Fruit fly (Drosophila melanogaster) whole organism, embryonic: ENCODE data around the gene hbt.
A peak's percentile ranks its signal among the peaks of the same experiment; 100 is the strongest.

Experiments used
- CG10431 ChIP-seq: fragments of 200-800 bp; sonication (Bioruptor generic); optimal IDR thresholded peaks from 3 replicates; lab custom pipeline; 2018; ENCODE audit warnings: missing biosample characterization, mild to moderate bottlenecking, missing genetic modification characterization
- CG11504 ChIP-seq: fragments of 200-800 bp; sonication (Bioruptor generic); optimal IDR thresholded peaks from 3 replicates; lab custom pipeline; 2019; ENCODE audit warnings: missing biosample characterization, mild to moderate bottlenecking, missing genetic modification characterization, moderate library complexity
- CG12299 ChIP-seq: fragments of 200-800 bp; sonication (Bioruptor generic); optimal IDR thresholded peaks from 2 replicates; lab custom pipeline; 2018; ENCODE audit warnings: missing biosample characterization, mild to moderate bottlenecking, missing genetic modification characterization
- CG12659 ChIP-seq: fragments of 200-800 bp; sonication (Bioruptor generic); optimal IDR thresholded peaks from 3 replicates; lab custom pipeline; 2017; ENCODE audit warnings: mild to moderate bottlenecking, missing biosample characterization, missing genetic modification reagents, missing genetic modification characterization
- CG13775 ChIP-seq: fragments of 200-800 bp; sonication (Bioruptor generic); optimal IDR thresholded peaks from 3 replicates; lab custom pipeline; 2017; ENCODE audit warnings: missing biosample characterization, mild to moderate bottlenecking, missing genetic modification characterization
- CG1602 ChIP-seq: fragments of 200-800 bp; sonication (Bioruptor generic); optimal IDR thresholded peaks from 3 replicates; lab custom pipeline; 2016; ENCODE audit warnings: missing biosample characterization, missing genetic modification characterization
- CG17385 ChIP-seq: fragments of 200-800 bp; sonication (Bioruptor generic); optimal IDR thresholded peaks from 3 replicates; lab custom pipeline; 2018; ENCODE audit warnings: missing biosample characterization, mild to moderate bottlenecking, missing genetic modification characterization
- CG18764 ChIP-seq: fragments of 200-800 bp; sonication (Bioruptor generic); optimal IDR thresholded peaks from 3 replicates; lab custom pipeline; 2016; ENCODE audit warnings: missing biosample characterization, missing genetic modification characterization
- CG2678 ChIP-seq: fragments of 200-800 bp; sonication (Bioruptor generic); optimal IDR thresholded peaks from 3 replicates; lab custom pipeline; 2019; ENCODE audit warnings: missing biosample characterization, mild to moderate bottlenecking, missing genetic modification characterization, moderate library complexity
- CG31441 ChIP-seq: fragments of 200-800 bp; sonication (Bioruptor generic); IDR thresholded peaks from 2 replicates; pipeline ENCODE4 v1.3.6; 2022; ENCODE audit warnings: missing biosample characterization, missing genetic modification characterization
- CG4820 ChIP-seq: fragments of 200-800 bp; sonication (Bioruptor generic); optimal IDR thresholded peaks from 3 replicates; lab custom pipeline; 2016; ENCODE audit warnings: missing biosample characterization, missing genetic modification characterization
- CG5180 ChIP-seq: fragments of 200-800 bp; sonication (Bioruptor generic); optimal IDR thresholded peaks from 3 replicates; lab custom pipeline; 2017; ENCODE audit warnings: missing biosample characterization, missing genetic modification characterization, mild to moderate bottlenecking, moderate library complexity, missing genetic modification reagents
- CG6683 ChIP-seq: fragments of 200-800 bp; sonication (Bioruptor generic); optimal IDR thresholded peaks from 2 replicates; lab custom pipeline; 2017; ENCODE audit warnings: missing biosample characterization, mild to moderate bottlenecking, missing genetic modification characterization, missing genetic modification reagents
- CG6854 ChIP-seq: fragments of 200-800 bp; sonication (Bioruptor generic); optimal IDR thresholded peaks from 3 replicates; lab custom pipeline; 2017; ENCODE audit warnings: missing biosample characterization, mild to moderate bottlenecking, missing genetic modification characterization
- CG7987 ChIP-seq: fragments of 200-800 bp; sonication (Bioruptor generic); optimal IDR thresholded peaks from 2 replicates; lab custom pipeline; 2018; ENCODE audit warnings: missing biosample characterization, mild to moderate bottlenecking, missing genetic modification characterization, moderate library complexity
- CG8089 ChIP-seq: fragments of 200-800 bp; sonication (Bioruptor generic); optimal IDR thresholded peaks from 3 replicates; lab custom pipeline; 2016; ENCODE audit warnings: missing biosample characterization, missing genetic modification characterization
- CG8944 ChIP-seq: fragments of 200-800 bp; sonication (Bioruptor generic); optimal IDR thresholded peaks from 3 replicates; lab custom pipeline; 2016; ENCODE audit warnings: missing biosample characterization, missing genetic modification characterization
- CG9437 ChIP-seq: fragments of 200-800 bp; sonication (Bioruptor generic); optimal IDR thresholded peaks from 2 replicates; lab custom pipeline; 2018; ENCODE audit warnings: missing biosample characterization, mild to moderate bottlenecking, missing genetic modification characterization
- CG9609 ChIP-seq: fragments of 200-800 bp; sonication (Bioruptor generic); optimal IDR thresholded peaks from 3 replicates; lab custom pipeline; 2016; ENCODE audit warnings: missing biosample characterization, missing genetic modification characterization
- Deaf1 ChIP-seq: fragments of 200-800 bp; optimal IDR thresholded peaks from 3 replicates; lab custom pipeline; 2019; ENCODE audit warnings: missing biosample characterization, mild to moderate bottlenecking, missing genetic modification characterization, moderate library complexity
- Dll ChIP-seq: fragments of 200-800 bp; sonication (Bioruptor generic); IDR thresholded peaks from 4 replicates; pipeline ENCODE4 v1.3.6; 2022; ENCODE audit warnings: missing biosample characterization, missing genetic modification characterization; ENCODE audit not compliant: partially characterized antibody
- Doc2 ChIP-seq: fragments of 200-800 bp; sonication (Bioruptor generic); IDR thresholded peaks from 2 replicates; pipeline ENCODE4 v1.3.6; 2022; ENCODE audit warnings: missing biosample characterization, missing genetic modification characterization
- Lhr ChIP-seq: fragments of 200-800 bp; sonication (Bioruptor generic); optimal IDR thresholded peaks from 3 replicates; lab custom pipeline; 2017; ENCODE audit warnings: mild to moderate bottlenecking, missing biosample characterization, missing genetic modification reagents, missing genetic modification characterization
- Mes4 ChIP-seq: fragments of 200-800 bp; sonication (Bioruptor generic); optimal IDR thresholded peaks from 2 replicates; lab custom pipeline; 2016; ENCODE audit warnings: missing biosample characterization, missing genetic modification characterization
- Myb ChIP-seq: fragments of 200-800 bp; sonication (Bioruptor generic); optimal IDR thresholded peaks from 2 replicates; lab custom pipeline; 2016; ENCODE audit warnings: missing biosample characterization, missing genetic modification characterization
- NC2β ChIP-seq: fragments of 200-800 bp; sonication (Bioruptor generic); optimal IDR thresholded peaks from 2 replicates; lab custom pipeline; 2016; ENCODE audit warnings: missing biosample characterization, missing genetic modification characterization
- Oli ChIP-seq: fragments of 200-800 bp; sonication (Bioruptor generic); optimal IDR thresholded peaks from 2 replicates; lab custom pipeline; 2018; ENCODE audit warnings: missing biosample characterization, mild to moderate bottlenecking, missing genetic modification characterization, moderate library complexity
- Sox100B ChIP-seq: fragments of 200-800 bp; sonication (Bioruptor generic); optimal IDR thresholded peaks from 3 replicates; lab custom pipeline; 2018; ENCODE audit warnings: missing biosample characterization, mild to moderate bottlenecking, missing genetic modification characterization
- Sry-δ ChIP-seq: fragments of 200-800 bp; sonication (Bioruptor generic); optimal IDR thresholded peaks from 2 replicates; lab custom pipeline; 2016; ENCODE audit warnings: missing biosample characterization, missing genetic modification characterization
- Ssrp ChIP-seq: fragments of 200-800 bp; sonication (Bioruptor generic); optimal IDR thresholded peaks from 2 replicates; lab custom pipeline; 2018; ENCODE audit warnings: missing biosample characterization, mild to moderate bottlenecking, missing genetic modification characterization, moderate library complexity
- Trl ChIP-seq, 3 experiments: fragments of >200 bp in 2 of 3; fragments of 200-800 bp in 1 of 3; sonication (Bioruptor generic) in 1 of 3; optimal IDR thresholded peaks; 2 replicates in 1 of 3; 3 replicates in 2 of 3; lab custom pipeline; 2016 to 2017; ENCODE audit warnings: missing biosample characterization in 1 of 3, missing genetic modification characterization in 1 of 3
- Vsx1 ChIP-seq: fragments of 200-800 bp; sonication (Bioruptor generic); optimal IDR thresholded peaks from 2 replicates; lab custom pipeline; 2017; ENCODE audit warnings: missing biosample characterization, mild to moderate bottlenecking, missing genetic modification characterization, missing genetic modification reagents
- chinmo ChIP-seq: fragments of 200-800 bp; sonication (Bioruptor generic); IDR thresholded peaks from 4 replicates; pipeline ENCODE4 v1.3.6; 2022; ENCODE audit warnings: missing biosample characterization, missing genetic modification characterization; ENCODE audit not compliant: partially characterized antibody
- chn ChIP-seq: fragments of 200-800 bp; sonication (Bioruptor generic); optimal IDR thresholded peaks from 2 replicates; lab custom pipeline; 2016; ENCODE audit warnings: missing biosample characterization, missing genetic modification characterization
- emc ChIP-seq: fragments of 200-800 bp; sonication (Bioruptor generic); optimal IDR thresholded peaks from 2 replicates; lab custom pipeline; 2016; ENCODE audit warnings: missing biosample characterization, missing genetic modification characterization
- ems ChIP-seq: fragments of 200-800 bp; sonication (Bioruptor generic); optimal IDR thresholded peaks from 3 replicates; lab custom pipeline; 2016; ENCODE audit warnings: missing biosample characterization, missing genetic modification characterization
- fd64A ChIP-seq: fragments of 200-800 bp; sonication (Bioruptor generic); optimal IDR thresholded peaks from 3 replicates; lab custom pipeline; 2018; ENCODE audit warnings: missing biosample characterization, mild to moderate bottlenecking, missing genetic modification characterization
- ken ChIP-seq: fragments of 200-800 bp; sonication (Bioruptor generic); IDR thresholded peaks from 3 replicates; pipeline ENCODE4 v1.3.6; 2022; ENCODE audit warnings: missing biosample characterization, missing genetic modification characterization
- lbe ChIP-seq: fragments of 200-800 bp; sonication (Bioruptor generic); optimal IDR thresholded peaks from 2 replicates; lab custom pipeline; 2016; ENCODE audit warnings: missing biosample characterization, mild to moderate bottlenecking, missing genetic modification characterization
- luna ChIP-seq: fragments of 200-800 bp; sonication (Bioruptor generic); optimal IDR thresholded peaks from 2 replicates; lab custom pipeline; 2016; ENCODE audit warnings: missing biosample characterization, missing genetic modification characterization
- mld ChIP-seq: fragments of 200-800 bp; sonication (Bioruptor generic); IDR thresholded peaks from 3 replicates; pipeline ENCODE4 v1.3.6; 2022; ENCODE audit warnings: missing biosample characterization, missing genetic modification characterization; ENCODE audit not compliant: partially characterized antibody
- nom ChIP-seq: fragments of 200-800 bp; sonication (Bioruptor generic); optimal IDR thresholded peaks from 2 replicates; lab custom pipeline; 2017; ENCODE audit warnings: missing biosample characterization, missing genetic modification characterization, mild to moderate bottlenecking, moderate library complexity, missing genetic modification reagents
- pho ChIP-seq: fragments of 200-800 bp; sonication (Bioruptor generic); optimal IDR thresholded peaks from 2 replicates; lab custom pipeline; 2016; ENCODE audit warnings: missing biosample characterization, missing genetic modification characterization
- pita ChIP-seq: fragments of 200-800 bp; sonication (Bioruptor generic); optimal IDR thresholded peaks from 2 replicates; lab custom pipeline; 2017; ENCODE audit warnings: missing biosample characterization, mild to moderate bottlenecking, missing genetic modification characterization
- run ChIP-seq: fragments of 200-800 bp; sonication (Bioruptor generic); optimal IDR thresholded peaks from 3 replicates; lab custom pipeline; 2018; ENCODE audit warnings: missing biosample characterization, mild to moderate bottlenecking, missing genetic modification characterization
- tin ChIP-seq: fragments of 200-800 bp; sonication (Bioruptor generic); optimal IDR thresholded peaks from 3 replicates; lab custom pipeline; 2016; ENCODE audit warnings: missing biosample characterization, missing genetic modification characterization
- tup ChIP-seq: fragments of 200-800 bp; sonication (Bioruptor generic); optimal IDR thresholded peaks from 2 replicates; lab custom pipeline; 2016; ENCODE audit warnings: missing biosample characterization, mild to moderate bottlenecking, missing genetic modification characterization, moderate library complexity
- vfl ChIP-seq: fragments of 200-800 bp; sonication (Bioruptor generic); optimal IDR thresholded peaks from 2 replicates; lab custom pipeline; 2016; ENCODE audit warnings: missing biosample characterization, missing genetic modification characterization
- vnd ChIP-seq: fragments of 200-800 bp; sonication (Bioruptor generic); IDR thresholded peaks from 3 replicates; pipeline ENCODE4 v1.3.6; 2022; ENCODE audit warnings: missing biosample characterization, missing genetic modification characterization; ENCODE audit not compliant: partially characterized antibody
- yki ChIP-seq: fragments of >200 bp; optimal IDR thresholded peaks from 3 replicates; lab custom pipeline; 2018

hbt gene

DNA sequence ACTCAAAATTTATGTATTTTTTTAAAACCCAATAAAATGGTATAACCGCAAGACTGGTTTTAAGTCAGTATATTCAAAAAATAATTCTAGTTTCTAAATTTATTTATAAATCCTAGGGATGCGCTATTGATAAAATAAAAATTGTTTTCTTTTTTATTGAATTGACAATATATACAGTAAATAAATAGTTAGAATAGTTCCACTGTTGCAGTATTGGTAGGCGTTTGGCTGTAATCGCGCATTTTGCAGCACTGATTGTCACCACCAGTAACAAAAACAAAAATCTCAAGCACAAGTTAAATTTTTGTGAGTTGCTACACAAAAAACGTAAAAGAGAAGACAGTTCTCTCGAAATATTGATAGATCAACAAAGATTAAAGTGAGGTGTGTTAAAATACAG, 38.0 kb upstream of the hbt start, which contains the start of gene CG31855 (continued):
- peak; percentile 89 for TF ChIP-seq ken (GFP tag; lab: Robert Waterston, UW)
- peak; percentile 74 for TF ChIP-seq Sox100B
- peak; percentile 81 for TF ChIP-seq CG17385 (GFP tag; lab: Kevin White, UChicago)
- TF ChIP-seq CG8089 (GFP tag; lab: Kevin White, UChicago), result peak; percentile 43
- no peak for TF ChIP-seq fd64A (GFP tag; lab: Kevin White, UChicago)
- TF ChIP-seq tup (GFP tag; lab: Kevin White, UChicago), result peak; percentile 67
- TF ChIP-seq Dll (GFP tag; lab: Robert Waterston, UW), result no peak
- TF ChIP-seq CG13775 (GFP tag; lab: Kevin White, UChicago), result peak; percentile 59
- peak; percentile 74 for TF ChIP-seq pho (GFP tag; lab: Kevin White, UChicago)
- peak; percentile 12 for TF ChIP-seq Lhr (GFP tag; lab: Kevin White, UChicago)
- TF ChIP-seq Mes4 (GFP tag; lab: Kevin White, UChicago), result peak; percentile 49
- TF ChIP-seq emc, result peak; percentile 3
- TF ChIP-seq mld (GFP tag; lab: Robert Waterston, UW), result no peak
- peak; percentile 73 for TF ChIP-seq nom (GFP tag; lab: Kevin White, UChicago)
- peak; percentile 67 for TF ChIP-seq CG10431 (GFP tag; lab: Kevin White, UChicago)
- TF ChIP-seq CG4820 (GFP tag; lab: Kevin White, UChicago), result peak; percentile 59
- peak; percentile 68 for TF ChIP-seq CG8944
- TF ChIP-seq luna (GFP tag; lab: Kevin White, UChicago), result peak; percentile 16
- peak; percentile 40 for TF ChIP-seq CG6854 (GFP tag; lab: Kevin White, UChicago)
- no peak for TF ChIP-seq pita
- TF ChIP-seq chn (GFP tag; lab: Kevin White, UChicago), result peak; percentile 87
- peak; percentile 65 for TF ChIP-seq Myb (GFP tag; lab: Kevin White, UChicago)
- no peak for TF ChIP-seq yki (lab: Kevin White, UChicago)
- peak; percentile 35 for TF ChIP-seq Sry-δ (GFP tag; lab: Kevin White, UChicago)
- TF ChIP-seq NC2β (GFP tag; lab: Kevin White, UChicago), result peak; percentile 73
- TF ChIP-seq ems, result peak; percentile 86
- peak; percentile 81 for TF ChIP-seq lbe (GFP tag; lab: Kevin White, UChicago)
- peak; percentile 36 for TF ChIP-seq Vsx1 (GFP tag; lab: Kevin White, UChicago)
- peak; percentile 80 for TF ChIP-seq CG11504 (tag; lab: Kevin White, UChicago)
- 0 out of 3 replicates have a peak, but pooled peaks have one; percentile 35 for TF ChIP-seq vnd (GFP tag; lab: Robert Waterston, UW)
- TF ChIP-seq CG12299, result peak; percentile 78
- peak; percentile 88 for TF ChIP-seq tin
- peak; percentile 81 for TF ChIP-seq CG2678 (tag; lab: Kevin White, UChicago)
- TF ChIP-seq Deaf1, result peak; percentile 52
- peak; percentile 63 for TF ChIP-seq Oli (tag; lab: Kevin White, UChicago)
- peak; percentile 73 for TF ChIP-seq CG1602
- TF ChIP-seq CG9437 (GFP tag; lab: Kevin White, UChicago), result peak; percentile 68
- peak; percentile 52 for TF ChIP-seq CG6683 (GFP tag; lab: Kevin White, UChicago)
- peak; percentile 91 for TF ChIP-seq CG12659 (GFP tag; lab: Kevin White, UChicago)
- no peak for TF ChIP-seq chinmo (GFP tag; lab: Robert Waterston, UW)
- TF ChIP-seq run (tag; lab: Kevin White, UChicago), result peak; percentile 41
- no peak for TF ChIP-seq Doc2
- peak; percentile 69 for TF ChIP-seq CG9609 (GFP tag; lab: Kevin White, UChicago)
- peak; percentile 80 for TF ChIP-seq CG18764
- TF ChIP-seq CG5180 (GFP tag; lab: Kevin White, UChicago), result peak; percentile 35
- peak; percentile 78 for TF ChIP-seq CG31441 (GFP tag; lab: Robert Waterston, UW)
- peak; percentile 79 for TF ChIP-seq CG7987 (GFP tag; lab: Kevin White, UChicago)
- TF ChIP-seq Ssrp (tag; lab: Kevin White, UChicago), result peak; percentile 63
- no peak for TF ChIP-seq Trl (optimal IDR thresholded peaks at IDR 0.05; lab: Kevin White, UChicago)
- peak; percentile 79 for TF ChIP-seq Trl (GFP tag; optimal IDR thresholded peaks at IDR 0.05; lab: Kevin White, UChicago)
- TF ChIP-seq vfl (GFP tag; lab: Kevin White, UChicago), result peak; percentile 80
